Fruit fly (Drosophila melanogaster) Kc167 (cell line): ENCODE results near the gene CG5188.

Experiments
- Myc ChIP-seq: fragments of >200 bp; optimal IDR thresholded peaks from 2 replicates; lab custom pipeline; 2017; ENCODE audit warnings: missing external identifiers
- Sin3A ChIP-seq: fragments of >200 bp; optimal IDR thresholded peaks from 2 replicates; lab custom pipeline; 2018; ENCODE audit warnings: missing external identifiers
- h ChIP-seq: fragments of >200 bp; optimal IDR thresholded peaks from 3 replicates; lab custom pipeline; 2018; ENCODE audit warnings: missing external identifiers
- insv ChIP-seq: fragments of >200 bp; optimal IDR thresholded peaks from 3 replicates; lab custom pipeline; 2018; ENCODE audit warnings: missing external identifiers
- psq ChIP-seq: fragments of >200 bp; optimal IDR thresholded peaks from 2 replicates; lab custom pipeline; 2017; ENCODE audit warnings: missing external identifiers
- ttk ChIP-seq: sonication (Bioruptor generic); optimal IDR thresholded peaks from 2 replicates; lab custom pipeline; 2017; ENCODE audit warnings: missing external identifiers

Gene CG5188

DNA sequence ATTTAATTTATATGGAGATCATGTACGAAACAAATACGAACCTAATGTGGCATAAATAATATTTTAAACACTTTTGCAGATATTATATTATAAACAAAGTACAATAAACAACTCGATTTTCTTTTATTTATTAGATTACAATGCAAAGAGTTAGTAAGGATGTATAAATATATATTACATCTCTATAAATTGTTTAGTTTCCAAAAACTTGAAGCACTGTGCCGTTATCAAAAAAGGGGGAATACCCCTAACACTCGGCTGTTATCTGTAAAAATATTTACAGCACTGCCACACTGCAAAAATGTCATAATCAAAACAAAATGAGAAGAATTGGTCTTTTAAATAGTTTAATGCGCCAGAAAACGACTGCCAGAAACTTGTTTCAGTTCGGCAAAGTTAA lies at the start of gene CG5188:
Gene CG5188, plus strand, starts transcription at position 302 of the 400 bp plus-strand sequence.
- TF ChIP-seq ttk (no peak), psq (lab: Kevin White, UChicago) (no peak)

dm6 chr2L:10379865-10380264 lies 48.8 kb upstream of the CG5188 start, which contains the start of gene gny:
Gene gny, plus strand, starts transcription at chr2L:10380103.
- TF ChIP-seq insv (lab: Kevin White, UChicago) (no peak), Myc (lab: Kevin White, UChicago) (no peak), ttk (no peak), Sin3A (lab: Kevin White, UChicago) (no peak), psq (lab: Kevin White, UChicago) (no peak), h (lab: Kevin White, UChicago) (no peak)

dm6 chr2L:10381890-10382450 lies 46.7 kb upstream of the CG5188 start, which contains the start of gene CG5096:
Gene CG5096, plus strand, starts transcription at chr2L:10382263.
- TF ChIP-seq Myc (lab: Kevin White, UChicago) (no peak), ttk (no peak), psq (lab: Kevin White, UChicago) (no peak), Sin3A (lab: Kevin White, UChicago) (no peak), h (lab: Kevin White, UChicago) (no peak), insv (lab: Kevin White, UChicago) (no peak)

- no peak for TF ChIP-seq ttk
- no peak for TF ChIP-seq Myc (lab: Kevin White, UChicago)
- TF ChIP-seq psq (lab: Kevin White, UChicago) = no peak
- no peak for TF ChIP-seq insv (lab: Kevin White, UChicago)
- no peak for TF ChIP-seq Sin3A (lab: Kevin White, UChicago)
- TF ChIP-seq h (lab: Kevin White, UChicago) = no peak
Observed at dm6 chr2L:10386208-10386805, 42.3 kb upstream of the CG5188 start, which contains the start of the genes Cdk1 and mRpS7. Gene Cdk1, minus strand, starts transcription at chr2L:10386262. Gene mRpS7, plus strand, starts transcription at chr2L:10386662.

dm6 chr2L:10386824-10387223 lies 41.8 kb upstream of the CG5188 start:
- TF ChIP-seq ttk = no peak
- TF ChIP-seq Sin3A (lab: Kevin White, UChicago) = no peak
- no peak for TF ChIP-seq insv (lab: Kevin White, UChicago)
- no peak for TF ChIP-seq h (lab: Kevin White, UChicago)
- TF ChIP-seq Myc (lab: Kevin White, UChicago) = no peak
- no peak for TF ChIP-seq psq (lab: Kevin White, UChicago)

DNA sequence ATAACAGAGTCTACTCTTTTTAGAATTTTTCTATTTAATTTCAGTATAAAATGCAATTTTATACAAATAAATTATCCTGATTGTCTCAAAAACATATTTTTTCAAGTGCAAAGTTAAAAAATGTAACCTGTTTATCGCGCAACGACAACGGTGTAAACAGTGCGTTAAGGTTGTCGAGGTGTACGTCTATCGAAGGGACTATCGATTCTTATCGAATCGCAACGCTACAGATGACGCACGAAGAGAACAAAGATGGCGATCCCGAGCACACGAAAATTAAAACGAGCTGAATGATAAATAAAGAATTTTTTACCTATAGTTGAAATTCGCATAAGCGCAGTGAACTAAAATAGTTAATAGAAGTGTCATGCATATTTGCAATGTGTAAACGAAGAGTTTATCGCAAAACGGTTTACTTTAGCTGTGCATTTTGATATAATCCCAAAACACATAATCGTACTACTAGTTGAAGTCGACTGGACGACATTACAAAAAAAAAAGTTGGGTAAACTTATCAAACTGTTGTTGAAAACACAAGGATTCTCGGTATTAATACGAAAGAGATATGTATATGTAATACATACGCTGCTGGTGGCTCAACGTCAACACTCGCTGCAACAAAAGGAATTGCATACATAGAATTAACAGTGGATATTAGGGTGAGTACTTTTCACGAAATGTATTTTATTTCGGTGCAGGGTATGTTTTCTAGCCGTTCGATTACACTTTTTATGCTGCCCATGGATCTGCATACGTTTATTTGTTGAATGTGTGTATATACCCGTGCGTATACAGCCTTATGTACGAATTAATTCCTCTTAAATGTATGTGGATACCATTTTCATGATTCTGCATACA lies 40.5 kb upstream of the CG5188 start, which contains the start of gene da:
Gene da, plus strand, starts transcription at position 237 of the 858 bp plus-strand sequence.
- TF ChIP-seq insv (lab: Kevin White, UChicago) (no peak), h (lab: Kevin White, UChicago) (no peak), ttk (no peak), Myc (lab: Kevin White, UChicago) (no peak), psq (lab: Kevin White, UChicago) (no peak), Sin3A (lab: Kevin White, UChicago) (no peak)

DNA sequence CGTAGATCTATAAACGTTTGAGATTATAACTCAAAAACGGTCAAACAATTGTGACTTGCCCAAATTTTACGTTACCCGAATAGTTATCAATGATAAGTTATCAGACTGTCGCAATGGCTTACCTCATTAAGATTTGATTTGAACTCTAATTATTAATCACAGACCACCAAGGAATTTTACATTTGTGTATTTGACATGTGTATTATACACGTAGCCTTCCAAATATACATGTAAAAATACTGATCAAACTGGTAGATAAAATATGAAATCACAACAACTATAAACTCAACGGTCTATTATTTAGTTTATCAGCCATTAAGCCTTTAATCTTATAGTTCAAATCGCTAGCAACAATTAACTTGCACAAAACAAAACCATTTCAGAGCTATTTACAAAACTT lies 35.2 kb upstream of the CG5188 start:
- TF ChIP-seq psq (lab: Kevin White, UChicago) = no peak
- TF ChIP-seq insv (lab: Kevin White, UChicago) = no peak

- TF ChIP-seq ttk (no peak), h (lab: Kevin White, UChicago) (no peak), Myc (lab: Kevin White, UChicago) (no peak), insv (lab: Kevin White, UChicago) (no peak), psq (lab: Kevin White, UChicago) (no peak), Sin3A (lab: Kevin White, UChicago) (no peak)
Observed at dm6 chr2L:10395035-10395434, 33.6 kb upstream of the CG5188 start.

- TF ChIP-seq ttk (no peak), psq (lab: Kevin White, UChicago) (peak; percentile 52)
Observed at dm6 chr2L:10395642-10396487, 32.8 kb upstream of the CG5188 start, which contains the start of gene Mdh1. Gene Mdh1, minus strand, starts transcription at chr2L:10396332.

- TF ChIP-seq h (lab: Kevin White, UChicago) (no peak), psq (lab: Kevin White, UChicago) (peak; percentile 31)
Observed at dm6 chr2L:10396488-10396824, 32.2 kb upstream of the CG5188 start, which contains the start of gene Cnot4. Gene Cnot4, plus strand, starts transcription at chr2L:10396716.

DNA sequence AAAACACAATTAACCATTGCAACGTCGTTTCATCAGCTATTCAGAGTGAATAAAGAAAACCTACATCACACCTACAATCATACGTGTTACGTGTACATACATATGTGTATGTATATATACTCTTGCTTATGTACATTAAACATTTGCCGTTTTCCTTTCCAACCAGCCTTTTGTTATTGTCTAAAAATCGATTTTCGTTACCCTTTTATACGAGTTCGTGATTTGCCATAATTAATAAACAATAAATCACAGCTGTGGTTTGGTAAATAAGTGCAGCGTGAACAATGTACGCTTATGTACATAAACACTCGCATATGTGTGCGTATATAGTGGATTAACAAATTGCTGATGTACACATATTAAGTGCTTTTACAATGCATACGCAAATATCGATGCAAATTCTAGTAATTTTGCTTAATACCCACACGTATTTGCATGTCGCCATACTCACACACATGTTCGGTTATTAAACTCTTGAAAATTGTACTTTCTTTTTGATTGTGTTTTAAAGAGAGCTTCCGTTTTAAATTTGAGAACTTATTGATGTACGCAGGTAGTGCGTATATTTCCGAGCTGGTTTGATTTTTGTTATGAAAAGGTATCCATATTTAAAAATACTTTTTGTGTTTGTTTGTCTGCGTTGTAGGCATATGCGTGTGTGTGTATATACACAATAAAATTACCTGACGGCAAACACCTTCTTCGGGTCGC lies 31.6 kb upstream of the CG5188 start:
- TF ChIP-seq h (lab: Kevin White, UChicago) (no peak), insv (lab: Kevin White, UChicago) (no peak), psq (lab: Kevin White, UChicago) (no peak), Myc (lab: Kevin White, UChicago) (no peak), Sin3A (lab: Kevin White, UChicago) (no peak), ttk (no peak)
